Fruit fly (Drosophila melanogaster) whole organism, wandering third instar larva: ENCODE measurements around the gene TpnC25D.

ENCODE experiments used
- Abd-B ChIP-seq: fragments of >200 bp; optimal IDR thresholded peaks from 2 replicates; lab custom pipeline; 2017; ENCODE audit warnings: missing biosample characterization, missing genetic modification characterization
- CG32264 ChIP-seq: fragments of 200-800 bp; sonication (Bioruptor generic); optimal IDR thresholded peaks from 2 replicates; lab custom pipeline; 2016; ENCODE audit warnings: missing biosample characterization, missing genetic modification characterization
- CG9705 ChIP-seq: fragments of 200-800 bp; sonication (Bioruptor generic); optimal IDR thresholded peaks from 2 replicates; lab custom pipeline; 2018; ENCODE audit warnings: missing biosample characterization, mild to moderate bottlenecking, missing genetic modification characterization
- Dfd ChIP-seq: fragments of >200 bp; optimal IDR thresholded peaks from 2 replicates; lab custom pipeline; 2017; ENCODE audit warnings: missing biosample characterization, missing genetic modification characterization
- Dif ChIP-seq: fragments of 200-275, 200-300 bp; sonication (Bioruptor generic); optimal IDR thresholded peaks from 2 replicates; lab custom pipeline; 2018; ENCODE audit warnings: missing biosample characterization, missing genetic modification characterization; ENCODE audit not compliant: partially characterized antibody
- HLH106 ChIP-seq: fragments of 200-800 bp; optimal IDR thresholded peaks from 3 replicates; lab custom pipeline; 2019; ENCODE audit warnings: missing biosample characterization, mild to moderate bottlenecking, missing genetic modification characterization, moderate library complexity
- Hnf4 ChIP-seq: fragments of 200-800 bp; sonication (Bioruptor generic); optimal IDR thresholded peaks from 2 replicates; lab custom pipeline; 2016; ENCODE audit warnings: missing biosample characterization, mild to moderate bottlenecking, missing genetic modification characterization
- Hr78 ChIP-seq: fragments of >200 bp; optimal IDR thresholded peaks from 2 replicates; lab custom pipeline; 2017; ENCODE audit warnings: missing biosample characterization, missing genetic modification characterization
- Hr83 ChIP-seq: fragments of 200-300 bp; sonication (Bioruptor generic); optimal IDR thresholded peaks from 2 replicates; lab custom pipeline; 2016; ENCODE audit warnings: missing biosample characterization, mild to moderate bottlenecking, missing genetic modification characterization, moderate library complexity; ENCODE audit not compliant: poor library complexity, severe bottlenecking
- Jra ChIP-seq: sonication (Bioruptor generic); optimal IDR thresholded peaks from 2 replicates; lab custom pipeline; 2016; ENCODE audit warnings: missing biosample characterization, missing genetic modification characterization
- Mio ChIP-seq: sonication (Bioruptor generic); optimal IDR thresholded peaks from 2 replicates; lab custom pipeline; 2016; ENCODE audit warnings: missing biosample characterization, missing genetic modification characterization
- N ChIP-seq: fragments of >200 bp; optimal IDR thresholded peaks from 2 replicates; lab custom pipeline; 2018; ENCODE audit warnings: missing biosample characterization, missing external identifiers, missing genetic modification characterization
- OdsH ChIP-seq: fragments of 200-800 bp; sonication (Bioruptor generic); optimal IDR thresholded peaks from 2 replicates; lab custom pipeline; 2016; ENCODE audit warnings: missing biosample characterization, mild to moderate bottlenecking, missing genetic modification characterization
- Rel ChIP-seq, 2 experiments: fragments of 200-800 bp; sonication (Bioruptor generic) in 1 of 2; optimal IDR thresholded peaks; 2 replicates in 1 of 2; 3 replicates in 1 of 2; lab custom pipeline; 2016 to 2019; ENCODE audit warnings: mild to moderate bottlenecking in 2 of 2, missing biosample characterization in 2 of 2, missing genetic modification characterization in 2 of 2, moderate library complexity in 1 of 2
- Sp1 ChIP-seq: fragments of 200-800 bp; sonication (Bioruptor generic); optimal IDR thresholded peaks from 3 replicates; lab custom pipeline; 2019; ENCODE audit warnings: missing biosample characterization, mild to moderate bottlenecking, missing genetic modification characterization, moderate library complexity
- Vsx2 ChIP-seq: fragments of 200-300, 225-300 bp; sonication (Bioruptor generic); optimal IDR thresholded peaks from 2 replicates; lab custom pipeline; 2018; ENCODE audit warnings: missing biosample characterization, missing genetic modification characterization; ENCODE audit not compliant: partially characterized antibody
- br ChIP-seq: fragments of 200-800 bp; sonication (Bioruptor generic); optimal IDR thresholded peaks from 2 replicates; lab custom pipeline; 2016; ENCODE audit warnings: missing biosample characterization, missing genetic modification characterization
- brk ChIP-seq: fragments of 200-800 bp; sonication (Bioruptor generic); optimal IDR thresholded peaks from 2 replicates; lab custom pipeline; 2016; ENCODE audit warnings: missing biosample characterization, mild to moderate bottlenecking, missing genetic modification characterization
- dmrt93B ChIP-seq: fragments of 200-800 bp; sonication (Bioruptor generic); optimal IDR thresholded peaks from 2 replicates; lab custom pipeline; 2018; ENCODE audit warnings: missing biosample characterization, mild to moderate bottlenecking, missing genetic modification characterization
- ey ChIP-seq: fragments of 200-800 bp; sonication (Bioruptor generic); optimal IDR thresholded peaks from 2 replicates; lab custom pipeline; 2016; ENCODE audit warnings: missing biosample characterization, missing genetic modification characterization
- foxo ChIP-seq, 2 experiments: fragments of 200-800 bp; sonication (Bioruptor generic); optimal IDR thresholded peaks; 2 replicates in 1 of 2; 3 replicates in 1 of 2; lab custom pipeline; 2016 to 2017; ENCODE audit warnings: missing biosample characterization in 2 of 2, missing genetic modification characterization in 2 of 2
- fru ChIP-seq: fragments of 200-800 bp; sonication (Bioruptor generic); optimal IDR thresholded peaks from 3 replicates; lab custom pipeline; 2016; ENCODE audit warnings: missing biosample characterization, mild to moderate bottlenecking, missing genetic modification characterization
- h ChIP-seq: fragments of 200-800 bp; sonication (Bioruptor generic); optimal IDR thresholded peaks from 3 replicates; lab custom pipeline; 2016; ENCODE audit warnings: missing biosample characterization, mild to moderate bottlenecking, missing genetic modification characterization
- psq ChIP-seq: fragments of 200-800 bp; sonication (Bioruptor generic); optimal IDR thresholded peaks from 3 replicates; lab custom pipeline; 2017; ENCODE audit warnings: missing biosample characterization, mild to moderate bottlenecking, missing genetic modification characterization, moderate library complexity
- rgr ChIP-seq: fragments of 200-800 bp; sonication (Bioruptor generic); optimal IDR thresholded peaks from 3 replicates; lab custom pipeline; 2016; ENCODE audit warnings: missing biosample characterization, mild to moderate bottlenecking, missing genetic modification characterization
- sage ChIP-seq: fragments of 200-800 bp; sonication (Bioruptor generic); optimal IDR thresholded peaks from 2 replicates; lab custom pipeline; 2016; ENCODE audit warnings: missing biosample characterization, mild to moderate bottlenecking, missing genetic modification characterization
- sv ChIP-seq: fragments of 200-800 bp; sonication (Bioruptor generic); optimal IDR thresholded peaks from 3 replicates; lab custom pipeline; 2016; ENCODE audit warnings: missing biosample characterization, missing genetic modification characterization
- tai ChIP-seq: sonication (Bioruptor generic); optimal IDR thresholded peaks from 2 replicates; lab custom pipeline; 2016; ENCODE audit warnings: missing biosample characterization, missing genetic modification characterization
- woc ChIP-seq: sonication (Bioruptor generic); optimal IDR thresholded peaks from 2 replicates; lab custom pipeline; 2016; ENCODE audit warnings: missing biosample characterization, mild to moderate bottlenecking, missing genetic modification characterization

TpnC25D gene

dm6 chr2L:5237175-5237753 lies 20.8 kb downstream of the TpnC25D start (continued):
- TF ChIP-seq sv (GFP tag; lab: Kevin White, UChicago) (no peak), Hnf4 (peak; percentile 2), sage (GFP tag; lab: Kevin White, UChicago) (peak; percentile 45), woc (GFP tag; lab: Kevin White, UChicago) (peak; percentile 18), Hr83 (peak; percentile 87), brk (GFP tag; lab: Kevin White, UChicago) (peak; percentile 67), CG32264 (GFP tag; lab: Kevin White, UChicago) (peak; percentile 23), fru (no peak), tai (GFP tag; lab: Kevin White, UChicago) (peak; percentile 14), Dfd (no peak), foxo (GFP tag; optimal IDR thresholded peaks at IDR 0.05; lab: Kevin White, UChicago) (peak in 1 of 2 experiments; percentile 58), rgr (GFP tag; lab: Kevin White, UChicago) (peak; percentile 16), h (GFP tag; lab: Kevin White, UChicago) (peak; percentile 45)

- TF ChIP-seq psq (GFP tag; lab: Kevin White, UChicago) (peak; percentile 43), HLH106 (tag; lab: Kevin White, UChicago) (peak; percentile 24), Jra (GFP tag; lab: Kevin White, UChicago) (no peak), rgr (GFP tag; lab: Kevin White, UChicago) (peak; percentile 49), OdsH (GFP tag; lab: Kevin White, UChicago) (peak; percentile 69), foxo (GFP tag; optimal IDR thresholded peaks at IDR 0.05; lab: Kevin White, UChicago) (peak in 1 of 2 experiments; percentile 49), Vsx2 (GFP tag; lab: Kevin White, UChicago) (no peak), brk (GFP tag; lab: Kevin White, UChicago) (peak; percentile 49), Hnf4 (peak; percentile 33), Sp1 (GFP tag; lab: Kevin White, UChicago) (peak; percentile 24), sv (GFP tag; lab: Kevin White, UChicago) (peak; percentile 33), fru (peak; percentile 38), h (GFP tag; lab: Kevin White, UChicago) (peak; percentile 6), CG9705 (GFP tag; lab: Kevin White, UChicago) (no peak)
Observed at dm6 chr2L:5237899-5238566, 21.5 kb downstream of the TpnC25D start.

dm6 chr2L:5238567-5238925 lies 22.0 kb downstream of the TpnC25D start:
- TF ChIP-seq br = peak; percentile 11
- TF ChIP-seq Hr78 (GFP tag; lab: Kevin White, UChicago) = no peak
- TF ChIP-seq Dfd = peak; percentile 56

dm6 chr2L:5239433-5240278 lies 23.2 kb downstream of the TpnC25D start:
- no peak for TF ChIP-seq Mio (GFP tag; lab: Kevin White, UChicago)
- TF ChIP-seq CG9705 (GFP tag; lab: Kevin White, UChicago) = no peak
- no peak for TF ChIP-seq Abd-B (GFP tag; lab: Kevin White, UChicago)
- TF ChIP-seq sv (GFP tag; lab: Kevin White, UChicago) = no peak
- TF ChIP-seq h (GFP tag; lab: Kevin White, UChicago) = no peak
- TF ChIP-seq ey (GFP tag; lab: Kevin White, UChicago) = no peak
- no peak for TF ChIP-seq Rel (GFP tag; optimal IDR thresholded peaks at IDR 0.05; lab: Kevin White, UChicago)
- no peak for TF ChIP-seq Rel (tag; optimal IDR thresholded peaks at IDR 0.05; lab: Kevin White, UChicago)
- TF ChIP-seq fru = no peak
- no peak for TF ChIP-seq Dif
- no peak for TF ChIP-seq br
- TF ChIP-seq N (GFP tag; lab: Kevin White, UChicago) = no peak
- TF ChIP-seq sage (GFP tag; lab: Kevin White, UChicago) = no peak
- TF ChIP-seq woc (GFP tag; lab: Kevin White, UChicago) = no peak
- TF ChIP-seq dmrt93B (GFP tag; lab: Kevin White, UChicago) = no peak
